Worm (Caenorhabditis elegans) whole organism, early embryonic: ENCODE measurements around the gene R05C11.4.
"Not testable (repeated sequence)": the region's sequence is repeated elsewhere in the genome, so short reads cannot be mapped to it uniquely, and the experiment has no call there.

ENCODE experiments used
- ama-1 ChIP-seq: fragments of 150-350 bp; optimal IDR thresholded peaks from 2 replicates; lab custom pipeline; 2014
- ceh-36 ChIP-seq: sonication (generic microtip); optimal IDR thresholded peaks from 2 replicates; lab custom pipeline; 2016; ENCODE audit warnings: missing genetic modification characterization, inconsistent platforms, missing compliant biosample characterization
- ets-7 ChIP-seq: sonication (generic microtip); optimal IDR thresholded peaks from 2 replicates; lab custom pipeline; 2016; ENCODE audit warnings: missing genotype, missing genetic modification characterization, missing compliant biosample characterization
- flt-1 ChIP-seq: fragments of 200-800 bp; sonication (Bioruptor generic); IDR thresholded peaks from 2 replicates; pipeline ENCODE4 v1.3.6; 2022; ENCODE audit warnings: missing genetic modification characterization, missing compliant biosample characterization
- hmbx-1 ChIP-seq: sonication (generic microtip); optimal IDR thresholded peaks from 2 replicates; lab custom pipeline; 2016; ENCODE audit warnings: mild to moderate bottlenecking, missing genetic modification characterization, missing compliant biosample characterization
- hmg-4 ChIP-seq: fragments of 200-800 bp; sonication (Bioruptor generic); optimal IDR thresholded peaks from 2 replicates; lab custom pipeline; 2018; ENCODE audit warnings: mild to moderate bottlenecking, missing genetic modification characterization, missing compliant biosample characterization
- hnd-1 ChIP-seq: sonication (generic microtip); optimal IDR thresholded peaks from 2 replicates; lab custom pipeline; 2016; ENCODE audit warnings: missing genetic modification characterization, missing compliant biosample characterization
- pes-1 ChIP-seq: fragments of 200-800 bp; sonication (Bioruptor generic); IDR thresholded peaks from 2 replicates; pipeline ENCODE4 v1.3.6; 2022; ENCODE audit warnings: missing genetic modification reagents, missing genetic modification characterization, missing compliant biosample characterization
- tbx-11 ChIP-seq: fragments of 200-800 bp; sonication (Bioruptor generic); IDR thresholded peaks from 2 replicates; pipeline ENCODE4 v1.3.6; 2022; ENCODE audit warnings: missing genetic modification characterization, missing compliant biosample characterization
- tbx-37 ChIP-seq: fragments of 200-800 bp; sonication (Bioruptor generic); conservative IDR thresholded peaks from 2 replicates; pipeline ENCODE4 v1.3.6; 2022; ENCODE audit warnings: missing genetic modification reagents, missing genetic modification characterization, missing compliant biosample characterization
- tra-4 ChIP-seq: sonication (generic microtip); optimal IDR thresholded peaks from 2 replicates; lab custom pipeline; 2017; ENCODE audit warnings: missing genetic modification characterization, missing compliant biosample characterization

ce11 chrIV:2051195-2051594 lies at the start of gene R05C11.4:
- TF ChIP-seq hmbx-1 (tag; lab: Kevin White, UChicago); pes-1; ceh-36 (tag; lab: Kevin White, UChicago); tra-4 (tag; lab: Kevin White, UChicago); hnd-1 (tag; lab: Kevin White, UChicago); hmg-4 (GFP tag; lab: Kevin White, UChicago); flt-1 (GFP tag; lab: Robert Waterston, UW); tbx-11 (GFP tag; lab: Robert Waterston, UW); ama-1 (lab: Kevin White, UChicago); tbx-37 (GFP tag; lab: Robert Waterston, UW); ets-7 (tag; lab: Kevin White, UChicago): not testable (repeated sequence)
